Fruit fly (Drosophila melanogaster) whole organism, embryonic: Measurements from ENCODE around the gene ZnT77C.
A peak's percentile ranks its signal among the peaks of the same experiment; 100 is the strongest.

Source experiments
- Antp ChIP-seq: fragments of 200-800 bp; sonication (Bioruptor generic); optimal IDR thresholded peaks from 3 replicates; lab custom pipeline; 2016; ENCODE audit warnings: missing biosample characterization, missing genetic modification characterization
- BEAF-32 ChIP-seq: fragments of 200-800 bp; sonication (Bioruptor generic); optimal IDR thresholded peaks from 3 replicates; lab custom pipeline; 2017; ENCODE audit warnings: missing biosample characterization, missing genetic modification characterization, mild to moderate bottlenecking, moderate library complexity, missing genetic modification reagents
- BtbVII ChIP-seq: fragments of 200-800 bp; sonication (Bioruptor generic); optimal IDR thresholded peaks from 3 replicates; lab custom pipeline; 2017; ENCODE audit warnings: missing biosample characterization, mild to moderate bottlenecking, missing genetic modification characterization
- C15 ChIP-seq: fragments of 200-800 bp; sonication (Bioruptor generic); IDR thresholded peaks from 3 replicates; pipeline ENCODE4 v1.3.6; 2022; ENCODE audit warnings: missing biosample characterization, missing genetic modification characterization
- CG10654 ChIP-seq: fragments of 200-800 bp; sonication (Bioruptor generic); optimal IDR thresholded peaks from 2 replicates; lab custom pipeline; 2016; ENCODE audit warnings: missing biosample characterization, missing genetic modification characterization
- CG11093 ChIP-seq: fragments of 200-800 bp; sonication (Bioruptor generic); IDR thresholded peaks from 3 replicates; pipeline ENCODE4 v1.3.6; 2022; ENCODE audit warnings: missing biosample characterization, missing genetic modification characterization
- CG12071 ChIP-seq: fragments of 200-800 bp; sonication (Bioruptor generic); optimal IDR thresholded peaks from 3 replicates; lab custom pipeline; 2018; ENCODE audit warnings: missing biosample characterization, mild to moderate bottlenecking, missing genetic modification characterization
- CG12391 ChIP-seq: fragments of 200-800 bp; sonication (Bioruptor generic); optimal IDR thresholded peaks from 3 replicates; lab custom pipeline; 2018; ENCODE audit warnings: missing biosample characterization, mild to moderate bottlenecking, missing genetic modification characterization, moderate library complexity
- CG12744 ChIP-seq: fragments of 200-800 bp; sonication (Bioruptor generic); optimal IDR thresholded peaks from 2 replicates; lab custom pipeline; 2016; ENCODE audit warnings: missing biosample characterization, missing genetic modification characterization
- CG12769 ChIP-seq: fragments of 200-800 bp; sonication (Bioruptor generic); optimal IDR thresholded peaks from 2 replicates; lab custom pipeline; 2019; ENCODE audit warnings: missing biosample characterization, mild to moderate bottlenecking, missing genetic modification characterization, moderate library complexity
- CG13424 ChIP-seq: fragments of 200-800 bp; sonication (Bioruptor generic); optimal IDR thresholded peaks from 2 replicates; lab custom pipeline; 2019; ENCODE audit warnings: missing biosample characterization, mild to moderate bottlenecking, missing genetic modification characterization, moderate library complexity
- CG17612 ChIP-seq: fragments of 200-800 bp; sonication (Bioruptor generic); IDR thresholded peaks from 2 replicates; pipeline ENCODE4 v1.3.6; 2022; ENCODE audit warnings: missing biosample characterization, missing genetic modification characterization
- CG32767 ChIP-seq: fragments of 200-800 bp; sonication (Bioruptor generic); IDR thresholded peaks from 2 replicates; pipeline ENCODE4 v1.3.6; 2022; ENCODE audit warnings: missing biosample characterization, missing genetic modification characterization
- CG34422 ChIP-seq: fragments of 200-800 bp; sonication (Bioruptor generic); IDR thresholded peaks from 3 replicates; pipeline ENCODE4 v1.3.6; 2022; ENCODE audit warnings: missing biosample characterization, missing genetic modification characterization
- CG4404 ChIP-seq: fragments of 200-800 bp; sonication (Bioruptor generic); IDR thresholded peaks from 2 replicates; pipeline ENCODE4 v1.3.6; 2022; ENCODE audit warnings: missing biosample characterization, missing genetic modification characterization
- CG4730 ChIP-seq: fragments of 200-800 bp; sonication (Bioruptor generic); IDR thresholded peaks from 2 replicates; pipeline ENCODE4 v1.3.6; 2022; ENCODE audit warnings: missing biosample characterization, missing genetic modification characterization
- CG5245 ChIP-seq: fragments of 200-800 bp; sonication (Bioruptor generic); optimal IDR thresholded peaks from 3 replicates; lab custom pipeline; 2016; ENCODE audit warnings: missing biosample characterization, missing genetic modification characterization
- CG6175 ChIP-seq: fragments of 200-800 bp; sonication (Bioruptor generic); IDR thresholded peaks from 3 replicates; pipeline ENCODE4 v1.3.6; 2022; ENCODE audit warnings: missing biosample characterization, missing genetic modification characterization
- CG6254 ChIP-seq: fragments of 200-800 bp; sonication (Bioruptor generic); optimal IDR thresholded peaks from 3 replicates; lab custom pipeline; 2017; ENCODE audit warnings: mild to moderate bottlenecking, missing biosample characterization, missing genetic modification reagents, missing genetic modification characterization
- CG7556 ChIP-seq: fragments of 200-800 bp; sonication (Bioruptor generic); optimal IDR thresholded peaks from 2 replicates; lab custom pipeline; 2017; ENCODE audit warnings: missing biosample characterization, mild to moderate bottlenecking, missing genetic modification characterization
- CG8478 ChIP-seq: fragments of >200 bp; optimal IDR thresholded peaks from 2 replicates; lab custom pipeline; 2018
- CTCF ChIP-seq: fragments of 200-800 bp; sonication (Bioruptor generic); optimal IDR thresholded peaks from 2 replicates; lab custom pipeline; 2017; ENCODE audit warnings: missing biosample characterization, mild to moderate bottlenecking, missing genetic modification characterization, moderate library complexity
- Doc2 ChIP-seq: fragments of 200-800 bp; sonication (Bioruptor generic); IDR thresholded peaks from 2 replicates; pipeline ENCODE4 v1.3.6; 2022; ENCODE audit warnings: missing biosample characterization, missing genetic modification characterization
- Gug ChIP-seq: fragments of 200-800 bp; sonication (Bioruptor generic); IDR thresholded peaks from 4 replicates; pipeline ENCODE4 v1.3.6; 2022; ENCODE audit warnings: missing biosample characterization, missing genetic modification characterization
- Hmx ChIP-seq: fragments of 200-800 bp; sonication (Bioruptor generic); optimal IDR thresholded peaks from 2 replicates; lab custom pipeline; 2016; ENCODE audit warnings: missing biosample characterization, missing genetic modification characterization
- Hr3 ChIP-seq: fragments of 200-800 bp; sonication (Bioruptor generic); optimal IDR thresholded peaks from 3 replicates; lab custom pipeline; 2016; ENCODE audit warnings: missing biosample characterization, missing genetic modification characterization
- Meics ChIP-seq: fragments of 200-800 bp; sonication (Bioruptor generic); optimal IDR thresholded peaks from 2 replicates; lab custom pipeline; 2017; ENCODE audit warnings: missing biosample characterization, mild to moderate bottlenecking, missing genetic modification characterization
- NK7.1 ChIP-seq: fragments of 200-800 bp; sonication (Bioruptor generic); optimal IDR thresholded peaks from 3 replicates; lab custom pipeline; 2016; ENCODE audit warnings: missing biosample characterization, missing genetic modification characterization
- NfI ChIP-seq: fragments of 200-800 bp; sonication (Bioruptor generic); optimal IDR thresholded peaks from 3 replicates; lab custom pipeline; 2018; ENCODE audit warnings: missing biosample characterization, mild to moderate bottlenecking, missing genetic modification characterization, moderate library complexity
- PHDP ChIP-seq: fragments of 200-800 bp; sonication (Bioruptor generic); optimal IDR thresholded peaks from 3 replicates; lab custom pipeline; 2018; ENCODE audit warnings: missing biosample characterization, mild to moderate bottlenecking, missing genetic modification characterization, moderate library complexity
- TFAM ChIP-seq: fragments of 200-800 bp; sonication (Bioruptor generic); optimal IDR thresholded peaks from 2 replicates; lab custom pipeline; 2017; ENCODE audit warnings: missing biosample characterization, missing genetic modification characterization, inconsistent platforms
- abd-A ChIP-seq: fragments of 200-800 bp; sonication (Bioruptor generic); optimal IDR thresholded peaks from 3 replicates; lab custom pipeline; 2019; ENCODE audit warnings: missing biosample characterization, mild to moderate bottlenecking, missing genetic modification characterization, moderate library complexity
- ac ChIP-seq: fragments of 200-800 bp; sonication (Bioruptor generic); optimal IDR thresholded peaks from 3 replicates; lab custom pipeline; 2017; ENCODE audit warnings: missing biosample characterization, mild to moderate bottlenecking, missing genetic modification characterization
- al ChIP-seq: fragments of 200-800 bp; sonication (Bioruptor generic); IDR thresholded peaks from 2 replicates; pipeline ENCODE4 v1.3.6; 2022; ENCODE audit warnings: missing biosample characterization, missing genetic modification characterization
- amos ChIP-seq: fragments of 200-800 bp; sonication (Bioruptor generic); IDR thresholded peaks from 2 replicates; pipeline ENCODE4 v1.3.6; 2022; ENCODE audit warnings: missing biosample characterization, missing genetic modification characterization; ENCODE audit not compliant: partially characterized antibody
- ara ChIP-seq: fragments of 200-800 bp; sonication (Bioruptor generic); IDR thresholded peaks from 2 replicates; pipeline ENCODE4 v1.3.6; 2022; ENCODE audit warnings: missing biosample characterization, missing genetic modification characterization
- fd64A ChIP-seq: fragments of 200-800 bp; sonication (Bioruptor generic); optimal IDR thresholded peaks from 3 replicates; lab custom pipeline; 2018; ENCODE audit warnings: missing biosample characterization, mild to moderate bottlenecking, missing genetic modification characterization
- maf-S ChIP-seq: fragments of 200-800 bp; sonication (Bioruptor generic); optimal IDR thresholded peaks from 2 replicates; lab custom pipeline; 2016; ENCODE audit warnings: missing biosample characterization, missing genetic modification characterization
- mirr ChIP-seq: fragments of 200-800 bp; sonication (Bioruptor generic); optimal IDR thresholded peaks from 3 replicates; lab custom pipeline; 2018; ENCODE audit warnings: missing biosample characterization, mild to moderate bottlenecking, missing genetic modification characterization
- nom ChIP-seq: fragments of 200-800 bp; sonication (Bioruptor generic); optimal IDR thresholded peaks from 2 replicates; lab custom pipeline; 2017; ENCODE audit warnings: missing biosample characterization, missing genetic modification characterization, mild to moderate bottlenecking, moderate library complexity, missing genetic modification reagents
- onecut ChIP-seq: fragments of 200-800 bp; sonication (Bioruptor generic); IDR thresholded peaks from 2 replicates; pipeline ENCODE4 v1.3.6; 2022; ENCODE audit warnings: missing biosample characterization, missing genetic modification characterization
- pnt ChIP-seq: fragments of 200-800 bp; sonication (Bioruptor generic); optimal IDR thresholded peaks from 3 replicates; lab custom pipeline; 2016; ENCODE audit warnings: missing biosample characterization, missing genetic modification characterization
- ro ChIP-seq: fragments of 200-800 bp; sonication (Bioruptor generic); IDR thresholded peaks from 2 replicates; pipeline ENCODE4 v1.3.6; 2022; ENCODE audit warnings: missing biosample characterization, missing genetic modification characterization
- schlank ChIP-seq: fragments of 200-800 bp; sonication (Bioruptor generic); optimal IDR thresholded peaks from 2 replicates; lab custom pipeline; 2018; ENCODE audit warnings: missing biosample characterization, mild to moderate bottlenecking, missing genetic modification characterization
- tap ChIP-seq: fragments of 200-800 bp; optimal IDR thresholded peaks from 3 replicates; lab custom pipeline; 2019; ENCODE audit warnings: missing biosample characterization, mild to moderate bottlenecking, missing genetic modification characterization, moderate library complexity
- tna ChIP-seq: fragments of 200-800 bp; sonication (Bioruptor generic); IDR thresholded peaks from 2 replicates; pipeline ENCODE4 v1.3.6; 2022; ENCODE audit warnings: missing biosample characterization, missing genetic modification characterization; ENCODE audit not compliant: partially characterized antibody
- toy ChIP-seq: fragments of 200-800 bp; sonication (Bioruptor generic); IDR thresholded peaks from 2 replicates; pipeline ENCODE4 v1.3.6; 2022; ENCODE audit warnings: missing biosample characterization, missing genetic modification characterization
- ttk ChIP-seq: fragments of 200-800 bp; sonication (Bioruptor generic); IDR thresholded peaks from 2 replicates; pipeline ENCODE4 v2.1.2; 2022; ENCODE audit warnings: missing biosample characterization, missing genetic modification characterization
- unpg ChIP-seq: fragments of 200-800 bp; sonication (Bioruptor generic); optimal IDR thresholded peaks from 3 replicates; lab custom pipeline; 2018; ENCODE audit warnings: missing biosample characterization, mild to moderate bottlenecking, missing genetic modification characterization, moderate library complexity
- vfl ChIP-seq: fragments of 200-800 bp; sonication (Bioruptor generic); optimal IDR thresholded peaks from 2 replicates; lab custom pipeline; 2016; ENCODE audit warnings: missing biosample characterization, missing genetic modification characterization
- wdn ChIP-seq: fragments of 200-800 bp; sonication (Bioruptor generic); IDR thresholded peaks from 2 replicates; pipeline ENCODE4 v1.3.6; 2022; ENCODE audit warnings: missing biosample characterization, missing genetic modification characterization
- wek ChIP-seq: fragments of 200-800 bp; sonication (Bioruptor generic); optimal IDR thresholded peaks from 3 replicates; lab custom pipeline; 2018; ENCODE audit warnings: missing biosample characterization, mild to moderate bottlenecking, missing genetic modification characterization, moderate library complexity

ZnT77C gene

DNA sequence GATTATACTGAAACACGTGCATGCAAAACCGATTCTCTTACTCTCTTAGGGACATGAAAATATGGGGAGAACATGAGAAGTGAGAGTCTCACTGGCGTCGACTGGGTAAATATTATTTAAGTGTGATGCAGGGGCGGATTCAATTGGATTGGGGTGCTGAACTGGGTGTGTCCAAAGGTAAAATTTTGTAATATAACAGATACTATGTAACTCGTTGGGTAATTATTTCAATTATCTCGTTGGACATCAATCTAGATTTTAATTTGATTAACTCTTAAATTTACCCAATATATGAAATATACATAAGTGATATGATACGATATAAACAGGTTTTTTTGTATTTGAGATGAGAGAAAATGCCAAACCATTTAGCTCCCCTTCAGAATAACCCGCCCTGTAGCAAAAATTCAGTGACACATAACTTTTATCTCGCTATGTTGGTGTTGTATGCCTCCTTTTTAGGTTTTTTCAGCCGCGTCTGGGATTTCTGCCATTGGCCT, 13.5 kb upstream of the ZnT77C start (continued):
- TF ChIP-seq Antp (GFP tag; lab: Kevin White, UChicago): peak; percentile 89
- TF ChIP-seq onecut (GFP tag; lab: Robert Waterston, UW): peak; percentile 71
- TF ChIP-seq toy (GFP tag; lab: Robert Waterston, UW): no peak; the same call in 1 of the 2 replicates
- TF ChIP-seq al (GFP tag; lab: Robert Waterston, UW): peak; percentile 95
- TF ChIP-seq PHDP (tag; lab: Kevin White, UChicago): peak; percentile 96
- TF ChIP-seq CG6254 (GFP tag; lab: Kevin White, UChicago): peak; percentile 74
- TF ChIP-seq vfl (GFP tag; lab: Kevin White, UChicago): peak; percentile 92
- peak; percentile 82 for TF ChIP-seq CG32767
- peak; percentile 92 for TF ChIP-seq CG12744
- TF ChIP-seq CG4404 (GFP tag; lab: Robert Waterston, UW): peak; percentile 96
- peak; percentile 89 for TF ChIP-seq mirr (GFP tag; lab: Kevin White, UChicago)
- TF ChIP-seq abd-A (tag; lab: Kevin White, UChicago): peak; percentile 86
- TF ChIP-seq C15: peak; percentile 92
- TF ChIP-seq unpg: peak; percentile 88
- TF ChIP-seq CTCF (GFP tag; lab: Kevin White, UChicago): peak; percentile 34
- peak; percentile 89; the same call in 1 of the 2 replicates for TF ChIP-seq ttk (GFP tag; lab: Robert Waterston, UW)
- TF ChIP-seq CG34422 (GFP tag; lab: Robert Waterston, UW): peak; percentile 93
- TF ChIP-seq CG7556 (GFP tag; lab: Kevin White, UChicago): peak; percentile 93
- peak; percentile 90 for TF ChIP-seq pnt (GFP tag; lab: Kevin White, UChicago)
- TF ChIP-seq CG10654 (GFP tag; lab: Kevin White, UChicago): peak; percentile 90
- TF ChIP-seq CG12391 (tag; lab: Kevin White, UChicago): peak; percentile 93
- TF ChIP-seq ac (GFP tag; lab: Kevin White, UChicago): peak; percentile 13
- peak; percentile 92 for TF ChIP-seq NfI
- TF ChIP-seq NK7.1: peak; percentile 71
- peak; percentile 93 for TF ChIP-seq schlank (tag; lab: Kevin White, UChicago)
- peak; percentile 96 for TF ChIP-seq Meics (GFP tag; lab: Kevin White, UChicago)
- TF ChIP-seq tap (tag; lab: Kevin White, UChicago): peak; percentile 56
- peak; percentile 87 for TF ChIP-seq CG4730 (GFP tag; lab: Robert Waterston, UW)
- no peak; the same call in 1 of the 2 replicates for TF ChIP-seq tna (GFP tag; lab: Robert Waterston, UW)
- peak; percentile 87 for TF ChIP-seq Hr3 (GFP tag; lab: Kevin White, UChicago)
- peak; percentile 72; the same call in 1 of the 2 replicates for TF ChIP-seq ro
- peak; percentile 91 for TF ChIP-seq CG5245 (GFP tag; lab: Kevin White, UChicago)
- peak; percentile 91 for TF ChIP-seq CG17612
- peak; percentile 81 for TF ChIP-seq CG12071 (GFP tag; lab: Kevin White, UChicago)
- TF ChIP-seq CG8478: no peak
- no peak for TF ChIP-seq Doc2 (GFP tag; lab: Robert Waterston, UW)
- TF ChIP-seq CG13424 (tag; lab: Kevin White, UChicago): peak; percentile 90
- peak; percentile 58 for TF ChIP-seq fd64A
- TF ChIP-seq Gug (GFP tag; lab: Robert Waterston, UW): peak; percentile 98
- TF ChIP-seq ara (GFP tag; lab: Robert Waterston, UW): peak; percentile 84
- TF ChIP-seq CG6175 (GFP tag; lab: Robert Waterston, UW): no peak; the same call in 1 of the 3 replicates
- peak; percentile 31 for TF ChIP-seq BEAF-32 (GFP tag; lab: Kevin White, UChicago)
- TF ChIP-seq Hmx (GFP tag; lab: Kevin White, UChicago): peak; percentile 87
- TF ChIP-seq nom (GFP tag; lab: Kevin White, UChicago): peak; percentile 85
- TF ChIP-seq maf-S: peak; percentile 88
- peak; percentile 96 for TF ChIP-seq CG12769 (tag; lab: Kevin White, UChicago)
- peak; percentile 91 for TF ChIP-seq CG11093
- TF ChIP-seq wdn: peak; percentile 88
- TF ChIP-seq wek (GFP tag; lab: Kevin White, UChicago): peak; percentile 60
- peak; percentile 94 for TF ChIP-seq BtbVII
- TF ChIP-seq TFAM (GFP tag; lab: Kevin White, UChicago): peak; percentile 38
- peak; percentile 59; the same call in 1 of the 2 replicates for TF ChIP-seq amos (GFP tag; lab: Robert Waterston, UW)
